Fruit fly (Drosophila melanogaster) whole organism, embryonic: ENCODE measurements around the gene CG11052.
A peak's percentile ranks its signal among the peaks of the same experiment; 100 is the strongest.

ENCODE experiments used
- Abd-B ChIP-seq: fragments of 200-800 bp; sonication (Bioruptor generic); optimal IDR thresholded peaks from 2 replicates; lab custom pipeline; 2018; ENCODE audit warnings: missing biosample characterization, mild to moderate bottlenecking, missing genetic modification characterization, moderate library complexity
- BtbVII ChIP-seq: fragments of 200-800 bp; sonication (Bioruptor generic); optimal IDR thresholded peaks from 3 replicates; lab custom pipeline; 2017; ENCODE audit warnings: missing biosample characterization, mild to moderate bottlenecking, missing genetic modification characterization
- CG11093 ChIP-seq: fragments of 200-800 bp; sonication (Bioruptor generic); IDR thresholded peaks from 3 replicates; pipeline ENCODE4 v1.3.6; 2022; ENCODE audit warnings: missing biosample characterization, missing genetic modification characterization
- CG11504 ChIP-seq: fragments of 200-800 bp; sonication (Bioruptor generic); optimal IDR thresholded peaks from 3 replicates; lab custom pipeline; 2019; ENCODE audit warnings: missing biosample characterization, mild to moderate bottlenecking, missing genetic modification characterization, moderate library complexity
- CG11723 ChIP-seq: fragments of 200-800 bp; sonication (Bioruptor generic); optimal IDR thresholded peaks from 2 replicates; lab custom pipeline; 2017; ENCODE audit warnings: missing biosample characterization, mild to moderate bottlenecking, missing genetic modification characterization
- CG12236 ChIP-seq: fragments of 200-800 bp; sonication (Bioruptor generic); optimal IDR thresholded peaks from 2 replicates; lab custom pipeline; 2016; ENCODE audit warnings: missing biosample characterization, missing genetic modification characterization
- CG12659 ChIP-seq: fragments of 200-800 bp; sonication (Bioruptor generic); optimal IDR thresholded peaks from 3 replicates; lab custom pipeline; 2017; ENCODE audit warnings: mild to moderate bottlenecking, missing biosample characterization, missing genetic modification reagents, missing genetic modification characterization
- CG13296 ChIP-seq: fragments of 200-800 bp; sonication (Bioruptor generic); optimal IDR thresholded peaks from 3 replicates; lab custom pipeline; 2018; ENCODE audit warnings: missing biosample characterization, mild to moderate bottlenecking, missing genetic modification characterization
- CG13624 ChIP-seq: fragments of 200-800 bp; sonication (Bioruptor generic); optimal IDR thresholded peaks from 2 replicates; lab custom pipeline; 2016; ENCODE audit warnings: missing biosample characterization, missing genetic modification characterization
- CG15696 ChIP-seq: fragments of 200-800 bp; sonication (Bioruptor generic); optimal IDR thresholded peaks from 2 replicates; lab custom pipeline; 2019; ENCODE audit warnings: missing biosample characterization, mild to moderate bottlenecking, missing genetic modification characterization, moderate library complexity
- CG17829 ChIP-seq: fragments of 200-800 bp; optimal IDR thresholded peaks from 2 replicates; lab custom pipeline; 2019; ENCODE audit warnings: missing biosample characterization, mild to moderate bottlenecking, missing genetic modification characterization, moderate library complexity
- CG18262 ChIP-seq: fragments of 200-800 bp; optimal IDR thresholded peaks from 3 replicates; lab custom pipeline; 2019; ENCODE audit warnings: missing biosample characterization, mild to moderate bottlenecking, missing genetic modification characterization, moderate library complexity
- CG31365 ChIP-seq: fragments of 200-800 bp; sonication (Bioruptor generic); optimal IDR thresholded peaks from 2 replicates; lab custom pipeline; 2018; ENCODE audit warnings: missing biosample characterization, mild to moderate bottlenecking, missing genetic modification characterization
- CG31388 ChIP-seq: fragments of 200-800 bp; sonication (Bioruptor generic); optimal IDR thresholded peaks from 2 replicates; lab custom pipeline; 2016; ENCODE audit warnings: missing biosample characterization, missing genetic modification characterization
- CG6683 ChIP-seq: fragments of 200-800 bp; sonication (Bioruptor generic); optimal IDR thresholded peaks from 2 replicates; lab custom pipeline; 2017; ENCODE audit warnings: missing biosample characterization, mild to moderate bottlenecking, missing genetic modification characterization, missing genetic modification reagents
- Dfd ChIP-seq, 2 experiments: fragments of >200 bp; optimal IDR thresholded peaks; 2 replicates each; lab custom pipeline; 2017; ENCODE audit warnings: missing biosample characterization in 2 of 2, missing genetic modification characterization in 2 of 2
- Doc2 ChIP-seq: fragments of 200-800 bp; sonication (Bioruptor generic); IDR thresholded peaks from 2 replicates; pipeline ENCODE4 v1.3.6; 2022; ENCODE audit warnings: missing biosample characterization, missing genetic modification characterization
- E2f2 ChIP-seq: fragments of 200-800 bp; sonication (Bioruptor generic); IDR thresholded peaks from 2 replicates; pipeline ENCODE4 v1.3.6; 2022; ENCODE audit warnings: missing biosample characterization, missing genetic modification characterization
- ERR ChIP-seq: fragments of 200-800 bp; sonication (Bioruptor generic); optimal IDR thresholded peaks from 2 replicates; lab custom pipeline; 2016; ENCODE audit warnings: missing biosample characterization, missing genetic modification characterization
- GATAe ChIP-seq: fragments of 200-800 bp; sonication (Bioruptor generic); conservative IDR thresholded peaks from 2 replicates; pipeline ENCODE4 v1.3.6; 2022; ENCODE audit warnings: missing biosample characterization, missing genetic modification characterization
- Gsc ChIP-seq: fragments of 200-800 bp; sonication (Bioruptor generic); IDR thresholded peaks from 2 replicates; pipeline ENCODE4 v1.3.6; 2022; ENCODE audit warnings: missing biosample characterization, missing genetic modification characterization
- HmgD ChIP-seq: fragments of 200-800 bp; sonication (Bioruptor generic); optimal IDR thresholded peaks from 3 replicates; lab custom pipeline; 2016; ENCODE audit warnings: missing biosample characterization, missing genetic modification characterization
- Hsf ChIP-seq: fragments of 200-800 bp; sonication (Bioruptor generic); optimal IDR thresholded peaks from 3 replicates; lab custom pipeline; 2016; ENCODE audit warnings: missing biosample characterization, missing genetic modification characterization
- Lpt ChIP-seq: fragments of >200 bp; optimal IDR thresholded peaks from 2 replicates; lab custom pipeline; 2018; ENCODE audit warnings: missing biosample characterization, missing genetic modification characterization
- MESR4 ChIP-seq: fragments of 200-800 bp; sonication (Bioruptor generic); optimal IDR thresholded peaks from 2 replicates; lab custom pipeline; 2018; ENCODE audit warnings: missing biosample characterization, mild to moderate bottlenecking, missing genetic modification characterization, moderate library complexity
- Med ChIP-seq: fragments of 200-800 bp; sonication (Bioruptor generic); peaks from one replicate; lab custom pipeline; 2016; ENCODE audit warnings: missing biosample characterization, missing genetic modification characterization, mild to moderate bottlenecking, inconsistent platforms, moderate library complexity
- Opbp ChIP-seq: fragments of 200-800 bp; sonication (Bioruptor generic); IDR thresholded peaks from 3 replicates; pipeline ENCODE4 v1.3.6; 2022; ENCODE audit warnings: missing biosample characterization, missing genetic modification characterization; ENCODE audit not compliant: partially characterized antibody
- PHDP ChIP-seq: fragments of 200-800 bp; sonication (Bioruptor generic); optimal IDR thresholded peaks from 3 replicates; lab custom pipeline; 2018; ENCODE audit warnings: missing biosample characterization, mild to moderate bottlenecking, missing genetic modification characterization, moderate library complexity
- Ssrp ChIP-seq: fragments of 200-800 bp; sonication (Bioruptor generic); optimal IDR thresholded peaks from 2 replicates; lab custom pipeline; 2018; ENCODE audit warnings: missing biosample characterization, mild to moderate bottlenecking, missing genetic modification characterization, moderate library complexity
- Stat92E ChIP-seq, 3 experiments: fragments of >200 bp in 2 of 3; fragments of 200-800 bp in 1 of 3; sonication (Bioruptor generic) in 1 of 3; optimal IDR thresholded peaks; 2 replicates each; lab custom pipeline; 2017 to 2019; ENCODE audit warnings: missing biosample characterization in 3 of 3, missing genetic modification characterization in 3 of 3, mild to moderate bottlenecking in 1 of 3, moderate library complexity in 1 of 3
- Tbp ChIP-seq: fragments of >200 bp; optimal IDR thresholded peaks from 2 replicates; lab custom pipeline; 2018; ENCODE audit warnings: missing biosample characterization, missing genetic modification characterization
- ato ChIP-seq: fragments of 200-800 bp; sonication (Bioruptor generic); IDR thresholded peaks from 2 replicates; pipeline ENCODE4 v1.3.6; 2022; ENCODE audit warnings: missing biosample characterization, missing genetic modification characterization; ENCODE audit not compliant: partially characterized antibody
- cas ChIP-seq: fragments of 200-800 bp; sonication (Bioruptor generic); IDR thresholded peaks from 2 replicates; pipeline ENCODE4 v1.3.6; 2022; ENCODE audit warnings: missing biosample characterization, missing genetic modification characterization
- chif ChIP-seq, 2 experiments: fragments of 200-800 bp; sonication (Bioruptor generic); optimal IDR thresholded peaks; 3 replicates each; lab custom pipeline; 2016; ENCODE audit warnings: missing biosample characterization in 2 of 2, missing genetic modification characterization in 2 of 2
- chm ChIP-seq: fragments of 200-800 bp; sonication (Bioruptor generic); IDR thresholded peaks from 2 replicates; pipeline ENCODE4 v1.3.6; 2022; ENCODE audit warnings: missing biosample characterization, missing genetic modification characterization
- crol ChIP-seq: fragments of 200-800 bp; sonication (Bioruptor generic); IDR thresholded peaks from 2 replicates; pipeline ENCODE4 v1.3.6; 2022; ENCODE audit warnings: missing biosample characterization, missing genetic modification characterization
- dm ChIP-seq: fragments of 200-800 bp; sonication (Bioruptor generic); optimal IDR thresholded peaks from 3 replicates; lab custom pipeline; 2016; ENCODE audit warnings: missing biosample characterization, missing genetic modification characterization
- dmrt11E ChIP-seq: fragments of 200-800 bp; sonication (Bioruptor generic); optimal IDR thresholded peaks from 3 replicates; lab custom pipeline; 2018; ENCODE audit warnings: missing biosample characterization, mild to moderate bottlenecking, missing genetic modification characterization, moderate library complexity
- ems ChIP-seq: fragments of 200-800 bp; sonication (Bioruptor generic); optimal IDR thresholded peaks from 3 replicates; lab custom pipeline; 2016; ENCODE audit warnings: missing biosample characterization, missing genetic modification characterization
- eve ChIP-seq, 2 experiments: fragments of >200 bp; optimal IDR thresholded peaks; 2 replicates each; lab custom pipeline; 2017; ENCODE audit warnings: missing biosample characterization in 2 of 2, missing genetic modification characterization in 2 of 2
- gem ChIP-seq: fragments of 200-800 bp; sonication (Bioruptor generic); optimal IDR thresholded peaks from 2 replicates; lab custom pipeline; 2019; ENCODE audit warnings: missing biosample characterization, mild to moderate bottlenecking, missing genetic modification characterization, moderate library complexity
- jumu ChIP-seq: fragments of 200-800 bp; sonication (Bioruptor generic); optimal IDR thresholded peaks from 3 replicates; lab custom pipeline; 2016; ENCODE audit warnings: missing biosample characterization, missing genetic modification characterization
- mam ChIP-seq: fragments of 200-800 bp; sonication (Bioruptor generic); optimal IDR thresholded peaks from 3 replicates; lab custom pipeline; 2016; ENCODE audit warnings: missing biosample characterization, missing genetic modification characterization
- nmo ChIP-seq: fragments of 200-800 bp; sonication (Bioruptor generic); optimal IDR thresholded peaks from 2 replicates; lab custom pipeline; 2018; ENCODE audit warnings: missing biosample characterization, mild to moderate bottlenecking, missing genetic modification characterization, moderate library complexity
- nom ChIP-seq: fragments of 200-800 bp; sonication (Bioruptor generic); optimal IDR thresholded peaks from 2 replicates; lab custom pipeline; 2017; ENCODE audit warnings: missing biosample characterization, missing genetic modification characterization, mild to moderate bottlenecking, moderate library complexity, missing genetic modification reagents
- rib ChIP-seq: fragments of 200-800 bp; sonication (Bioruptor generic); IDR thresholded peaks from 2 replicates; pipeline ENCODE4 v1.3.6; 2022; ENCODE audit warnings: missing biosample characterization, missing genetic modification characterization
- row ChIP-seq: fragments of 200-800 bp; sonication (Bioruptor generic); IDR thresholded peaks from 3 replicates; pipeline ENCODE4 v1.3.6; 2022; ENCODE audit warnings: missing biosample characterization, missing genetic modification characterization
- stc ChIP-seq: fragments of 200-800 bp; sonication (Bioruptor generic); IDR thresholded peaks from 2 replicates; pipeline ENCODE4 v1.3.6; 2022; ENCODE audit warnings: missing biosample characterization, missing genetic modification characterization
- tin ChIP-seq: fragments of 200-800 bp; sonication (Bioruptor generic); optimal IDR thresholded peaks from 3 replicates; lab custom pipeline; 2016; ENCODE audit warnings: missing biosample characterization, missing genetic modification characterization
- trh ChIP-seq: fragments of 200-800 bp; sonication (Bioruptor generic); optimal IDR thresholded peaks from 2 replicates; lab custom pipeline; 2016; ENCODE audit warnings: missing biosample characterization, missing genetic modification characterization

The CG11052 gene

dm6 chr3R:7962778-7963494 is 46.2 kb downstream of the CG11052 start (continued):
- TF ChIP-seq Med (GFP tag; lab: Kevin White, UChicago) = peak; percentile 61
- peak; percentile 6 for TF ChIP-seq CG12659
- TF ChIP-seq CG31365 (tag; lab: Kevin White, UChicago) = no peak
- peak; percentile 84 for TF ChIP-seq dmrt11E (tag; lab: Kevin White, UChicago)
- no peak for TF ChIP-seq HmgD (GFP tag; lab: Kevin White, UChicago)
- no peak for TF ChIP-seq chm (GFP tag; lab: Robert Waterston, UW)
- TF ChIP-seq gem (tag; lab: Kevin White, UChicago) = peak; percentile 79
- no peak for TF ChIP-seq mam (GFP tag; lab: Kevin White, UChicago)
- TF ChIP-seq MESR4 (GFP tag; lab: Kevin White, UChicago) = no peak
- no peak for TF ChIP-seq nom (GFP tag; lab: Kevin White, UChicago)
- no peak for TF ChIP-seq Ssrp (tag; lab: Kevin White, UChicago)
- no peak for TF ChIP-seq Stat92E (GFP tag; optimal IDR thresholded peaks at IDR 0.05; lab: Kevin White, UChicago)
- no peak for TF ChIP-seq PHDP (tag; lab: Kevin White, UChicago)
- no peak for TF ChIP-seq GATAe (GFP tag; lab: Robert Waterston, UW)
- TF ChIP-seq CG11093 (GFP tag; lab: Robert Waterston, UW) = peak; percentile 7; the same call in 1 of the 3 replicates
- no peak for TF ChIP-seq BtbVII (GFP tag; lab: Kevin White, UChicago)
- no peak for TF ChIP-seq CG12236 (GFP tag; lab: Kevin White, UChicago)
- TF ChIP-seq Tbp (GFP tag; lab: Kevin White, UChicago) = no peak
- TF ChIP-seq jumu (GFP tag; lab: Kevin White, UChicago) = no peak
- TF ChIP-seq CG6683 (GFP tag; lab: Kevin White, UChicago) = no peak
- TF ChIP-seq CG15696 (tag; lab: Kevin White, UChicago) = peak; percentile 69
- TF ChIP-seq CG13296 = no peak
- no peak for TF ChIP-seq Doc2 (GFP tag; lab: Robert Waterston, UW)
- peak; percentile 72 for TF ChIP-seq CG17829 (tag; lab: Kevin White, UChicago)
- TF ChIP-seq ems (GFP tag; lab: Kevin White, UChicago) = no peak
- TF ChIP-seq CG11504 (tag; lab: Kevin White, UChicago) = peak; percentile 63
- TF ChIP-seq E2f2 = no peak
- TF ChIP-seq eve (GFP tag; optimal IDR thresholded peaks at IDR 0.05; lab: Kevin White, UChicago) = peak in 1 of 2 experiments; percentile 64
- peak; percentile 37; the same call in 2 of the 3 replicates for TF ChIP-seq row (GFP tag; lab: Robert Waterston, UW)
- TF ChIP-seq nmo (GFP tag; lab: Kevin White, UChicago) = peak; percentile 81
- no peak for TF ChIP-seq CG31388
- TF ChIP-seq crol (GFP tag; lab: Robert Waterston, UW) = no peak
- TF ChIP-seq ato (GFP tag; lab: Robert Waterston, UW) = no peak
- TF ChIP-seq Hsf = peak; percentile 29
- no peak for TF ChIP-seq CG13624 (GFP tag; lab: Kevin White, UChicago)
- no peak for TF ChIP-seq stc (GFP tag; lab: Robert Waterston, UW)
- TF ChIP-seq Opbp = 0 out of 3 replicates have a peak, but pooled peaks have one; percentile 47
- TF ChIP-seq trh (GFP tag; lab: Kevin White, UChicago) = no peak
- no peak for TF ChIP-seq Lpt
- no peak for TF ChIP-seq cas (GFP tag; lab: Robert Waterston, UW)
- no peak for TF ChIP-seq dm (GFP tag; lab: Kevin White, UChicago)
- TF ChIP-seq Abd-B (GFP tag; lab: Kevin White, UChicago) = peak; percentile 51
- TF ChIP-seq CG11723 (GFP tag; lab: Kevin White, UChicago) = peak; percentile 54
- no peak for TF ChIP-seq Gsc (GFP tag; lab: Robert Waterston, UW)
- peak; percentile 4 to 10 for TF ChIP-seq chif (GFP tag; optimal IDR thresholded peaks at IDR 0.05; lab: Kevin White, UChicago)
- no peak for TF ChIP-seq Dfd (GFP tag; optimal IDR thresholded peaks at IDR 0.05; lab: Kevin White, UChicago)
- TF ChIP-seq tin = peak; percentile 59
- peak; percentile 92 for TF ChIP-seq CG18262 (tag; lab: Kevin White, UChicago)
- no peak; the same call in 1 of the 2 replicates for TF ChIP-seq rib (GFP tag; lab: Robert Waterston, UW)
- no peak for TF ChIP-seq ERR (GFP tag; lab: Kevin White, UChicago)
